Worm (Caenorhabditis elegans) whole organism, L4/young adult: ENCODE data around the gene wip-1.

ENCODE experiments used
- W03F9.2 ChIP-seq: fragments of 150-350 bp; optimal IDR thresholded peaks from 2 replicates; lab custom pipeline; 2014; ENCODE audit warnings: missing biosample characterization, missing genetic modification characterization
- dao-5 ChIP-seq: sonication (generic microtip); optimal IDR thresholded peaks from 2 replicates; lab custom pipeline; 2016; ENCODE audit warnings: missing genotype, missing genetic modification characterization, moderate library complexity, missing compliant biosample characterization
- him-1 ChIP-seq: sonication (generic microtip); optimal IDR thresholded peaks from 2 replicates; lab custom pipeline; 2016; ENCODE audit warnings: missing genotype, missing genetic modification reagents, missing genetic modification characterization, missing compliant biosample characterization

ce11 chrIII:5013915-5014346 is 4.5 kb upstream of the wip-1 start:
- TF ChIP-seq dao-5 (tag; lab: Kevin White, UChicago) (no peak), him-1 (tag; lab: Kevin White, UChicago) (peak; percentile 67), W03F9.2 (tag; lab: Kevin White, UChicago) (peak; percentile 57)
